Worm (Caenorhabditis elegans) whole organism, L4/young adult: ENCODE results near the gene Y57A10A.24.

Experiments used
- W03F9.2 ChIP-seq: fragments of 150-350 bp; optimal IDR thresholded peaks from 2 replicates; lab custom pipeline; 2014; ENCODE audit warnings: missing biosample characterization, missing genetic modification characterization
- dao-5 ChIP-seq: sonication (generic microtip); optimal IDR thresholded peaks from 2 replicates; lab custom pipeline; 2016; ENCODE audit warnings: missing genotype, missing genetic modification characterization, moderate library complexity, missing compliant biosample characterization
- him-1 ChIP-seq: sonication (generic microtip); optimal IDR thresholded peaks from 2 replicates; lab custom pipeline; 2016; ENCODE audit warnings: missing genotype, missing genetic modification reagents, missing genetic modification characterization, missing compliant biosample characterization

DNA sequence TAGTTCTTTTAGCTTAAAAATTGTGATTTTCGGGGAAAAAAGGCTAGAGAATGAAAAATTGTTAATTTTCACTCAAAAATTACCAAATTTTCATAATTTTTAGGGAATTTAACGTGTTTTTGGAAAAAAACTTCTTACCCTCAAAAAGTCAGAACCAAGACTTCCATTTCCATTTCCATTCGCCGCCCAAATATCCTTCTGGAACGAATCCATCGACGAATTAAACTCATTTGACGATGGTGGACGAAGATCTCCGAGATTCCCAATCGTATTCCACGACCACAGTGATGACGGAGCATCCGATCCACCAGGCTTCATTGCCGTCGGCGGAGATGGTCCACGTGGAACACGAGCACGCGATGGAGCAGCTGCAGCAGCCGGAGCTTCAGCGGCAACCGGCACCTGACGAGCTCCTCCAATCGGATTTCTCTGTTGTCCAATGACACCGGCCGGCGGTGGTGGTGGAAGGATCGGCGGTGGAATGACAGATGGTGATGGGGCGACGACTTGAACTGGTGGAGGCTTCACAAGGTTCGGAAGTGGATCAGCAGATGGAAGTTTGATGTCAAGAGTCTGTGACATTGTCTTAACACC is 31.0 kb upstream of the Y57A10A.24 start:
- TF ChIP-seq dao-5 (tag; lab: Kevin White, UChicago) (no peak), him-1 (no peak), W03F9.2 (tag; lab: Kevin White, UChicago) (no peak)
